Fruit fly (Drosophila melanogaster) S2 (cell line): ENCODE measurements around the gene CG7058.

Source experiments
- CG8478 ChIP-seq: fragments of >200 bp; optimal IDR thresholded peaks from 2 replicates; lab custom pipeline; 2018
- CTCF ChIP-seq, 2 experiments: fragments of >200 bp; optimal IDR thresholded peaks; 2 replicates each; lab custom pipeline; 2018

Gene CG7058

dm6 chrX:18838470-18838869, 32.0 kb downstream of the CG7058 start:
- TF ChIP-seq CTCF (optimal IDR thresholded peaks at IDR 0.05; lab: Kevin White, UChicago) (peak; percentile 70 to 74), CG8478 (lab: Kevin White, UChicago) (no peak)

- TF ChIP-seq CG8478 (lab: Kevin White, UChicago) (no peak), CTCF (optimal IDR thresholded peaks at IDR 0.05; lab: Kevin White, UChicago) (no peak)
Observed at dm6 chrX:18838929-18839576, 32.6 kb downstream of the CG7058 start.

- TF ChIP-seq CG8478 (lab: Kevin White, UChicago) (no peak), CTCF (optimal IDR thresholded peaks at IDR 0.05; lab: Kevin White, UChicago) (peak; percentile 98)
Observed at dm6 chrX:18843229-18844033, 36.9 kb downstream of the CG7058 start, which contains the start of gene htk. Gene htk, plus strand, starts transcription at chrX:18843663.

- TF ChIP-seq CTCF (optimal IDR thresholded peaks at IDR 0.05; lab: Kevin White, UChicago) (no peak), CG8478 (lab: Kevin White, UChicago) (no peak)
Observed at dm6 chrX:18848338-18849021, 42.0 kb downstream of the CG7058 start, which contains the start of gene shop. Gene shop, minus strand, starts transcription at chrX:18848566.

dm6 chrX:18849022-18849368, 42.5 kb downstream of the CG7058 start:
- no peak for TF ChIP-seq CTCF (optimal IDR thresholded peaks at IDR 0.05; lab: Kevin White, UChicago)
- TF ChIP-seq CG8478 (lab: Kevin White, UChicago), result no peak

dm6 chrX:18857356-18857807, 50.9 kb downstream of the CG7058 start, which contains the start of gene CG7322:
Gene CG7322, minus strand, starts transcription at chrX:18857757.
- TF ChIP-seq CG8478 (lab: Kevin White, UChicago), result no peak
- no peak for TF ChIP-seq CTCF (optimal IDR thresholded peaks at IDR 0.05; lab: Kevin White, UChicago)

DNA sequence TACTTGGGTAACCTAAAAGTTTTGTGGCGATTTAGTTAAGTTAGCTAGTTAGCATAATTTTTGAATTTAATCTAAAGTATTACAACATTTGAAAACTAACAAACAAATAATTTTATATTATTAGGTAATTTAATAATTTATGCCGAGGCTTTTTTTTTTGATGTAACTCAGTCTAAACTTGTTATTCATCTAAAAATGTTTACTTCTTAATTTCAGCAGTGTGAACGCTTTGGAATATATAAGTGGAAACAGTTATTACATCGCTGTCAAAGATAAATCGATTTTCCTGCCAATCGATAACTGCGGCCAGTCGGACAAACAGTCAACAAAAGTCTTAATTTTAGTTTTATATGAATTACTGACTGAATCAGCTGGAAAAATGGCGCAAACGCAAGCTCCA, 51.4 kb downstream of the CG7058 start, which contains the start of gene Usp39:
Usp39 (plus strand) TSS at position 288 of the 400 bp plus-strand sequence.
- TF ChIP-seq CG8478 (lab: Kevin White, UChicago) (no peak), CTCF (optimal IDR thresholded peaks at IDR 0.05; lab: Kevin White, UChicago) (no peak)

DNA sequence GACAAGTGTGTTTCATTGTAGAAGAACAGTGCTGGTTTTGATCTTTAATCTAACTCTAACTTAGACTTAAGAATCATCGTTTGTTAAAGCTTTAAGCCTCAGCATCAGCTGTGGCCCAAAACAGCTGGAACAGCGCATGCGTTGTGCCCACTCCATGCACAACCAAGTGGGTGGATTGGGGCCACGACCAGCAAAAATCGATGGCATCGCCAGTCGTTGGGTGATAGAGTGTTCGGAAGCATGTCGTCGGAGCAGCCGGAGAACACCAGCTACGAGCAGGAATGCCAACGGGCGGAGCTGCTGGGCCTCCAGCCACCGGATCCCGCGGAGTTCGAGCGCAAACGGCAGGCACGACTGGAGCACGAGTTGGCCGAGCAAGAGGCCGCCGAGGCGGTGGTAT, 53.6 kb downstream of the CG7058 start, which contains the start of gene CG32544:
CG32544 (plus strand) TSS at position 211 of the 400 bp plus-strand sequence.
- TF ChIP-seq CTCF (optimal IDR thresholded peaks at IDR 0.05; lab: Kevin White, UChicago), result no peak
- TF ChIP-seq CG8478 (lab: Kevin White, UChicago), result no peak
